Fruit fly (Drosophila melanogaster) Kc167 (cell line): ENCODE data around the gene CG32369.

ENCODE experiments used
- Myc ChIP-seq: fragments of >200 bp; optimal IDR thresholded peaks from 2 replicates; lab custom pipeline; 2017; ENCODE audit warnings: missing external identifiers
- Sin3A ChIP-seq: fragments of >200 bp; optimal IDR thresholded peaks from 2 replicates; lab custom pipeline; 2018; ENCODE audit warnings: missing external identifiers
- insv ChIP-seq: fragments of >200 bp; optimal IDR thresholded peaks from 3 replicates; lab custom pipeline; 2018; ENCODE audit warnings: missing external identifiers
- psq ChIP-seq: fragments of >200 bp; optimal IDR thresholded peaks from 2 replicates; lab custom pipeline; 2017; ENCODE audit warnings: missing external identifiers

DNA sequence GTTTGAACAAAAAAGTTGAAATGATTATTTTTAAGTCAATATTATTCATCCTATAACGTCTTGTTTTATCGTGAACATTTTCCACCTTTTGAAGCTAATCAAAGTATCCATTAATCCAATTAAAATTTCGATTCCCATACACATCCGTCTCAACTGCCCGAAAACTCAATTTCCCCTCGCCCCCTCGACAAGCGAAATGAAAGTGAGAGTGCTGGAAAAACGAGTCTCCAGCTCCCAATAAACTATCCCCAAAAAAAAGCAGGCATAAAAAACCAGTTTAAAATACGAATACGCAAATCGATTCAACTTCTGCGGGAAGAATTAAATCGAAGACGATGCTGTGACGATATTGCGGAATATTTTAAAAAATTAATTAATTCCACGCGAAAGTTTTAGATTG, 11.5 kb upstream of the CG32369 start:
- TF ChIP-seq Sin3A (lab: Kevin White, UChicago) = no peak
- TF ChIP-seq Myc (lab: Kevin White, UChicago) = no peak
- no peak for TF ChIP-seq psq (lab: Kevin White, UChicago)
- TF ChIP-seq insv (lab: Kevin White, UChicago) = no peak
